Worm (Caenorhabditis elegans) whole organism, L2 larva: ENCODE data around the gene ints-11.

ENCODE experiments used
- Y55F3AM.14 ChIP-seq: fragments of 200-800 bp; sonication (Bioruptor generic); optimal IDR thresholded peaks from 2 replicates; lab custom pipeline; 2018; ENCODE audit warnings: mild to moderate bottlenecking, missing genetic modification characterization, missing compliant biosample characterization
- alr-1 ChIP-seq: fragments of 150-350 bp; optimal IDR thresholded peaks from 2 replicates; lab custom pipeline; 2014; ENCODE audit warnings: missing biosample characterization, missing genetic modification characterization
- aly-2 ChIP-seq: fragments of 150-350 bp; optimal IDR thresholded peaks from 2 replicates; lab custom pipeline; 2014; ENCODE audit warnings: missing biosample characterization, missing genetic modification characterization
- ama-1 ChIP-seq: fragments of 150-350 bp; optimal IDR thresholded peaks from 2 replicates; lab custom pipeline; 2018; ENCODE audit warnings: inconsistent platforms
- peb-1 ChIP-seq: fragments of 150-350 bp; optimal IDR thresholded peaks from 2 replicates; lab custom pipeline; 2014; ENCODE audit warnings: missing biosample characterization, missing genetic modification characterization
- skn-1 ChIP-seq: sonication (generic microtip); optimal IDR thresholded peaks from 2 replicates; lab custom pipeline; 2017; ENCODE audit warnings: missing biosample characterization, missing genetic modification characterization
- sma-9 ChIP-seq, 2 experiments: fragments of 150-350 bp in 1 of 2; sonication (generic microtip) in 1 of 2; optimal IDR thresholded peaks; 2 replicates each; lab custom pipeline; 2014 to 2016; ENCODE audit warnings: missing genetic modification characterization in 2 of 2, mild to moderate bottlenecking in 1 of 2, missing biosample characterization in 1 of 2, missing compliant biosample characterization in 1 of 2, missing genetic modification reagents in 1 of 2, moderate library complexity in 1 of 2
- unc-39 ChIP-seq: fragments of 150-350 bp; optimal IDR thresholded peaks from 2 replicates; lab custom pipeline; 2014; ENCODE audit warnings: missing biosample characterization, missing genetic modification characterization
- unc-62 ChIP-seq: fragments of 150-350 bp; optimal IDR thresholded peaks from 2 replicates; lab custom pipeline; 2014; ENCODE audit warnings: missing biosample characterization, missing genetic modification reagents, missing genetic modification characterization
- ztf-11 ChIP-seq: sonication (generic microtip); optimal IDR thresholded peaks from 2 replicates; lab custom pipeline; 2017; ENCODE audit warnings: missing biosample characterization, missing genetic modification characterization

- no peak for TF ChIP-seq ama-1
- TF ChIP-seq peb-1 (tag; lab: Kevin White, UChicago): no peak
- no peak for TF ChIP-seq ztf-11 (tag; lab: Kevin White, UChicago)
- TF ChIP-seq alr-1: no peak
- TF ChIP-seq skn-1 (tag; lab: Kevin White, UChicago): no peak
- TF ChIP-seq Y55F3AM.14 (GFP tag; lab: Kevin White, UChicago): no peak
- TF ChIP-seq unc-62 (GFP tag; lab: Kevin White, UChicago): no peak
- TF ChIP-seq sma-9 (GFP tag; optimal IDR thresholded peaks at IDR 0.05; lab: Kevin White, UChicago): no peak
- TF ChIP-seq sma-9 (tag; optimal IDR thresholded peaks at IDR 0.05; lab: Kevin White, UChicago): no peak
- no peak for TF ChIP-seq unc-39 (tag; lab: Kevin White, UChicago)
- no peak for TF ChIP-seq aly-2 (tag; lab: Kevin White, UChicago)
Observed at ce11 chrII:8093283-8093682, 50.0 kb downstream of the ints-11 start.
